Worm (Caenorhabditis elegans) whole organism, L1 larva: ENCODE data around the gene eif-3.D.

ENCODE experiments used
- egl-27 ChIP-seq, 2 experiments: fragments of 150-350 bp in 1 of 2; sonication (generic microtip); optimal IDR thresholded peaks; 3 replicates each; lab custom pipeline; 2017 to 2018; ENCODE audit warnings: missing biosample characterization in 2 of 2, missing genetic modification characterization in 2 of 2, missing genetic modification reagents in 2 of 2
- pqm-1 ChIP-seq: sonication (generic microtip); optimal IDR thresholded peaks from 3 replicates; lab custom pipeline; 2017; ENCODE audit warnings: missing biosample characterization, missing genetic modification characterization
- snpc-4 ChIP-seq: fragments of 150-350 bp; optimal IDR thresholded peaks from 2 replicates; lab custom pipeline; 2014; ENCODE audit warnings: missing biosample characterization, missing genetic modification characterization
- tlp-1 ChIP-seq: fragments of 150-350 bp; optimal IDR thresholded peaks from 2 replicates; lab custom pipeline; 2014; ENCODE audit warnings: missing biosample characterization, missing genetic modification characterization
- unc-62 ChIP-seq: fragments of 150-350 bp; optimal IDR thresholded peaks from 2 replicates; lab custom pipeline; 2014; ENCODE audit warnings: missing biosample characterization, missing genetic modification reagents, missing genetic modification characterization

DNA sequence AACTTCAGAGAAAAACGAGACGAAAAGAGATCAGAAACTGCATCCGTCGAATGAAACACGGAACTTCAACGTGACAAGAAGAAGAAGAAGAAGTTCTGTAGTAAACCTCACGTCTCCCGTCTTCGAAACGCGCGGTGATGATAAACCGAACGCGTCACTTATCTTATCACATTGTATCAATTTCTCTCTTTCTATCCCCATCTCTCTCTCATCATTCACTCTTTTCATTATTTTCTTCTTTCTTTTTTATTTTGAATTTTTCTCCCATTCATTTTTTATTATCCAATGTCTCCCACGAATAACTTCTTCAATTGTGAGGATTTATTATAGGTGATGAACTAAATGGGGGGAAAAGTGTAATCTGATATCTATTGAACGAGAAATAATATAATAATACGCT is 15.5 kb upstream of the eif-3.D start:
- TF ChIP-seq snpc-4 (tag; lab: Kevin White, UChicago) (no peak), egl-27 (tag; optimal IDR thresholded peaks at IDR 0.05; lab: Kevin White, UChicago) (no peak), unc-62 (GFP tag; lab: Kevin White, UChicago) (no peak), pqm-1 (tag; lab: Kevin White, UChicago) (no peak), tlp-1 (tag; lab: Kevin White, UChicago) (no peak)
